Worm (Caenorhabditis elegans) whole organism, mixed stage, embryonic: ENCODE data around the gene ttc-37.

ENCODE experiments used
- ceh-43 ChIP-seq: fragments of 200-800 bp; sonication (Bioruptor generic); optimal IDR thresholded peaks from 2 replicates; lab custom pipeline; 2018; ENCODE audit warnings: mild to moderate bottlenecking, missing genetic modification characterization, moderate library complexity, missing compliant biosample characterization
- ces-1 ChIP-seq: fragments of 150-350 bp; optimal IDR thresholded peaks from 2 replicates; lab custom pipeline; 2014; ENCODE audit warnings: missing biosample characterization, missing genetic modification reagents, missing genetic modification characterization
- cnd-1 ChIP-seq: fragments of 200-800 bp; sonication (Bioruptor generic); optimal IDR thresholded peaks from 2 replicates; lab custom pipeline; 2018; ENCODE audit warnings: mild to moderate bottlenecking, missing genetic modification characterization, missing compliant biosample characterization
- hlh-1 ChIP-seq: fragments of 150-350 bp; optimal IDR thresholded peaks from 2 replicates; lab custom pipeline; 2014; ENCODE audit warnings: missing biosample characterization, missing genetic modification reagents, missing genetic modification characterization
- lin-13 ChIP-seq: fragments of 150-350 bp; optimal IDR thresholded peaks from 2 replicates; lab custom pipeline; 2014; ENCODE audit warnings: missing biosample characterization, missing genetic modification characterization
- mep-1 ChIP-seq: fragments of 150-350 bp; optimal IDR thresholded peaks from 2 replicates; lab custom pipeline; 2017; ENCODE audit warnings: missing biosample characterization, missing genetic modification reagents, missing genetic modification characterization, inconsistent platforms
- snpc-4 ChIP-seq: fragments of 150-350 bp; optimal IDR thresholded peaks from 2 replicates; lab custom pipeline; 2014; ENCODE audit warnings: missing biosample characterization, missing genetic modification characterization
- unc-39 ChIP-seq: fragments of 150-350 bp; optimal IDR thresholded peaks from 2 replicates; lab custom pipeline; 2014; ENCODE audit warnings: missing biosample characterization, missing genetic modification characterization
- unc-62 ChIP-seq: fragments of 150-350 bp; optimal IDR thresholded peaks from 2 replicates; lab custom pipeline; 2014; ENCODE audit warnings: missing biosample characterization, missing genetic modification reagents, missing genetic modification characterization

ce11 chrV:5204127-5204526 is at the start of gene ttc-37:
- TF ChIP-seq ces-1 (GFP tag; lab: Kevin White, UChicago) = no peak
- TF ChIP-seq snpc-4 = no peak
- no peak for TF ChIP-seq ceh-43 (GFP tag; lab: Kevin White, UChicago)
- no peak for TF ChIP-seq lin-13 (tag; lab: Kevin White, UChicago)
- TF ChIP-seq unc-39 (tag; lab: Kevin White, UChicago) = no peak
- TF ChIP-seq mep-1 (tag; lab: Kevin White, UChicago) = no peak
- no peak for TF ChIP-seq cnd-1 (tag; lab: Kevin White, UChicago)
- TF ChIP-seq unc-62 (GFP tag; lab: Kevin White, UChicago) = no peak
- no peak for TF ChIP-seq hlh-1 (tag; lab: Kevin White, UChicago)
